Fruit fly (Drosophila melanogaster) whole organism, embryonic: ENCODE results near the gene Acp76A.
A peak's percentile ranks its signal among the peaks of the same experiment; 100 is the strongest.

Experiments
- Atf-2 ChIP-seq: fragments of 200-800 bp; sonication (Bioruptor generic); optimal IDR thresholded peaks from 2 replicates; lab custom pipeline; 2016; ENCODE audit warnings: missing biosample characterization, missing genetic modification characterization
- Awh ChIP-seq: fragments of 200-800 bp; sonication (Bioruptor generic); IDR thresholded peaks from 2 replicates; pipeline ENCODE4, ENCODE4 v1.3.6; 2022; ENCODE audit warnings: missing biosample characterization, missing genetic modification characterization
- Bgb ChIP-seq: fragments of 200-800 bp; sonication (Bioruptor generic); IDR thresholded peaks from 2 replicates; pipeline ENCODE4 v1.3.6; 2022; ENCODE audit warnings: missing biosample characterization, missing genetic modification characterization; ENCODE audit not compliant: partially characterized antibody
- CG1024 ChIP-seq: fragments of 200-800 bp; sonication (Bioruptor generic); IDR thresholded peaks from 2 replicates; pipeline ENCODE4 v1.3.6; 2022; ENCODE audit warnings: missing biosample characterization, missing genetic modification characterization
- CG10267 ChIP-seq: fragments of 200-800 bp; sonication (Bioruptor generic); optimal IDR thresholded peaks from 2 replicates; lab custom pipeline; 2018; ENCODE audit warnings: missing biosample characterization, mild to moderate bottlenecking, missing genetic modification characterization, moderate library complexity
- CG10959 ChIP-seq: fragments of 200-800 bp; sonication (Bioruptor generic); IDR thresholded peaks from 2 replicates; pipeline ENCODE4 v1.3.6; 2022; ENCODE audit warnings: missing biosample characterization, missing genetic modification characterization
- CG11398 ChIP-seq: fragments of 200-800 bp; sonication (Bioruptor generic); optimal IDR thresholded peaks from 2 replicates; lab custom pipeline; 2016; ENCODE audit warnings: missing biosample characterization, missing genetic modification characterization
- CG11504 ChIP-seq: fragments of 200-800 bp; sonication (Bioruptor generic); optimal IDR thresholded peaks from 3 replicates; lab custom pipeline; 2019; ENCODE audit warnings: missing biosample characterization, mild to moderate bottlenecking, missing genetic modification characterization, moderate library complexity
- CG11723 ChIP-seq: fragments of 200-800 bp; sonication (Bioruptor generic); optimal IDR thresholded peaks from 2 replicates; lab custom pipeline; 2017; ENCODE audit warnings: missing biosample characterization, mild to moderate bottlenecking, missing genetic modification characterization
- CG12071 ChIP-seq: fragments of 200-800 bp; sonication (Bioruptor generic); optimal IDR thresholded peaks from 3 replicates; lab custom pipeline; 2018; ENCODE audit warnings: missing biosample characterization, mild to moderate bottlenecking, missing genetic modification characterization
- CG12744 ChIP-seq: fragments of 200-800 bp; sonication (Bioruptor generic); optimal IDR thresholded peaks from 2 replicates; lab custom pipeline; 2016; ENCODE audit warnings: missing biosample characterization, missing genetic modification characterization
- CG15601 ChIP-seq: fragments of 200-800 bp; sonication (Bioruptor generic); optimal IDR thresholded peaks from 3 replicates; lab custom pipeline; 2019; ENCODE audit warnings: missing biosample characterization, mild to moderate bottlenecking, missing genetic modification characterization, moderate library complexity
- CG18599 ChIP-seq: fragments of 200-800 bp; sonication (Bioruptor generic); optimal IDR thresholded peaks from 3 replicates; lab custom pipeline; 2017; ENCODE audit warnings: missing biosample characterization, missing genetic modification characterization, mild to moderate bottlenecking, moderate library complexity, missing genetic modification reagents
- CG2199 ChIP-seq: fragments of 200-800 bp; sonication (Bioruptor generic); IDR thresholded peaks from 3 replicates; pipeline ENCODE4 v1.3.6; 2022; ENCODE audit warnings: missing biosample characterization, missing genetic modification characterization
- CG2875 ChIP-seq: fragments of 200-800 bp; sonication (Bioruptor generic); optimal IDR thresholded peaks from 2 replicates; lab custom pipeline; 2017; ENCODE audit warnings: missing biosample characterization, mild to moderate bottlenecking, missing genetic modification characterization, missing genetic modification reagents
- CG32772 ChIP-seq: fragments of 200-800 bp; sonication (Bioruptor generic); IDR thresholded peaks from 2 replicates; pipeline ENCODE4 v1.3.6; 2022; ENCODE audit warnings: missing biosample characterization, missing genetic modification characterization
- CG3407 ChIP-seq: fragments of 200-800 bp; sonication (Bioruptor generic); optimal IDR thresholded peaks from 2 replicates; lab custom pipeline; 2018; ENCODE audit warnings: missing biosample characterization, mild to moderate bottlenecking, missing genetic modification characterization
- CG3847 ChIP-seq: fragments of 200-800 bp; sonication (Bioruptor generic); IDR thresholded peaks from 2 replicates; pipeline ENCODE4 v1.3.6; 2022; ENCODE audit warnings: missing biosample characterization, missing genetic modification characterization
- CG6654 ChIP-seq: fragments of 200-800 bp; sonication (Bioruptor generic); optimal IDR thresholded peaks from 2 replicates; lab custom pipeline; 2017; ENCODE audit warnings: missing biosample characterization, mild to moderate bottlenecking, missing genetic modification characterization
- CG8359 ChIP-seq: fragments of 200-800 bp; sonication (Bioruptor generic); optimal IDR thresholded peaks from 2 replicates; lab custom pipeline; 2017; ENCODE audit warnings: missing biosample characterization, mild to moderate bottlenecking, missing genetic modification characterization, borderline replicate concordance
- CG8388 ChIP-seq: fragments of 200-800 bp; sonication (Bioruptor generic); optimal IDR thresholded peaks from 2 replicates; lab custom pipeline; 2019; ENCODE audit warnings: missing biosample characterization, mild to moderate bottlenecking, missing genetic modification characterization, moderate library complexity
- CrebB ChIP-seq: fragments of 200-800 bp; sonication (Bioruptor generic); optimal IDR thresholded peaks from 3 replicates; lab custom pipeline; 2018; ENCODE audit warnings: missing biosample characterization, mild to moderate bottlenecking, missing genetic modification characterization
- HLH3B ChIP-seq: fragments of 200-800 bp; sonication (Bioruptor generic); IDR thresholded peaks from 2 replicates; pipeline ENCODE4 v1.3.6; 2022; ENCODE audit warnings: missing biosample characterization, missing genetic modification characterization
- Hey ChIP-seq: fragments of 200-800 bp; sonication (Bioruptor generic); optimal IDR thresholded peaks from 3 replicates; lab custom pipeline; 2018; ENCODE audit warnings: missing biosample characterization, mild to moderate bottlenecking, missing genetic modification characterization
- Lpt ChIP-seq: fragments of >200 bp; optimal IDR thresholded peaks from 2 replicates; lab custom pipeline; 2018; ENCODE audit warnings: missing biosample characterization, missing genetic modification characterization
- Meics ChIP-seq: fragments of 200-800 bp; sonication (Bioruptor generic); optimal IDR thresholded peaks from 2 replicates; lab custom pipeline; 2017; ENCODE audit warnings: missing biosample characterization, mild to moderate bottlenecking, missing genetic modification characterization
- NfI ChIP-seq: fragments of 200-800 bp; sonication (Bioruptor generic); optimal IDR thresholded peaks from 3 replicates; lab custom pipeline; 2018; ENCODE audit warnings: missing biosample characterization, mild to moderate bottlenecking, missing genetic modification characterization, moderate library complexity
- Pdp1 ChIP-seq, 2 experiments: fragments of 200-800 bp; sonication (Bioruptor generic); optimal IDR thresholded peaks; 3 replicates each; lab custom pipeline; 2016; ENCODE audit warnings: missing biosample characterization in 2 of 2, missing genetic modification characterization in 2 of 2, mild to moderate bottlenecking in 1 of 2, moderate library complexity in 1 of 2
- Sox100B ChIP-seq: fragments of 200-800 bp; sonication (Bioruptor generic); optimal IDR thresholded peaks from 3 replicates; lab custom pipeline; 2018; ENCODE audit warnings: missing biosample characterization, mild to moderate bottlenecking, missing genetic modification characterization
- bigmax ChIP-seq: fragments of 200-800 bp; sonication (Bioruptor generic); optimal IDR thresholded peaks from 2 replicates; lab custom pipeline; 2018; ENCODE audit warnings: missing biosample characterization, mild to moderate bottlenecking, missing genetic modification characterization
- chif ChIP-seq, 2 experiments: fragments of 200-800 bp; sonication (Bioruptor generic); optimal IDR thresholded peaks; 3 replicates each; lab custom pipeline; 2016; ENCODE audit warnings: missing biosample characterization in 2 of 2, missing genetic modification characterization in 2 of 2
- chinmo ChIP-seq: fragments of 200-800 bp; sonication (Bioruptor generic); IDR thresholded peaks from 4 replicates; pipeline ENCODE4 v1.3.6; 2022; ENCODE audit warnings: missing biosample characterization, missing genetic modification characterization; ENCODE audit not compliant: partially characterized antibody
- ci ChIP-seq: fragments of 200-800 bp; sonication (Bioruptor generic); IDR thresholded peaks from 3 replicates; pipeline ENCODE4 v1.3.6; 2022; ENCODE audit warnings: missing biosample characterization, missing genetic modification characterization
- dpn ChIP-seq, 2 experiments: fragments of 200-800 bp; sonication (Bioruptor generic); optimal IDR thresholded peaks; 3 replicates each; lab custom pipeline; 2016; ENCODE audit warnings: missing biosample characterization in 2 of 2, missing genetic modification characterization in 2 of 2
- hth ChIP-seq: fragments of >200 bp; optimal IDR thresholded peaks from 2 replicates; lab custom pipeline; 2017; ENCODE audit warnings: inconsistent platforms
- oc ChIP-seq: fragments of 200-800 bp; sonication (Bioruptor generic); optimal IDR thresholded peaks from 2 replicates; lab custom pipeline; 2018; ENCODE audit warnings: missing biosample characterization, mild to moderate bottlenecking, missing genetic modification characterization, moderate library complexity
- odd ChIP-seq: fragments of 200-800 bp; sonication (Bioruptor generic); optimal IDR thresholded peaks from 2 replicates; lab custom pipeline; 2017; ENCODE audit warnings: missing biosample characterization, mild to moderate bottlenecking, missing genetic modification characterization
- pros ChIP-seq: fragments of 200-800 bp; sonication (Bioruptor generic); optimal IDR thresholded peaks from 3 replicates; lab custom pipeline; 2019; ENCODE audit warnings: missing biosample characterization, mild to moderate bottlenecking, missing genetic modification characterization, moderate library complexity
- wek ChIP-seq: fragments of 200-800 bp; sonication (Bioruptor generic); optimal IDR thresholded peaks from 3 replicates; lab custom pipeline; 2018; ENCODE audit warnings: missing biosample characterization, mild to moderate bottlenecking, missing genetic modification characterization, moderate library complexity

Acp76A gene

DNA sequence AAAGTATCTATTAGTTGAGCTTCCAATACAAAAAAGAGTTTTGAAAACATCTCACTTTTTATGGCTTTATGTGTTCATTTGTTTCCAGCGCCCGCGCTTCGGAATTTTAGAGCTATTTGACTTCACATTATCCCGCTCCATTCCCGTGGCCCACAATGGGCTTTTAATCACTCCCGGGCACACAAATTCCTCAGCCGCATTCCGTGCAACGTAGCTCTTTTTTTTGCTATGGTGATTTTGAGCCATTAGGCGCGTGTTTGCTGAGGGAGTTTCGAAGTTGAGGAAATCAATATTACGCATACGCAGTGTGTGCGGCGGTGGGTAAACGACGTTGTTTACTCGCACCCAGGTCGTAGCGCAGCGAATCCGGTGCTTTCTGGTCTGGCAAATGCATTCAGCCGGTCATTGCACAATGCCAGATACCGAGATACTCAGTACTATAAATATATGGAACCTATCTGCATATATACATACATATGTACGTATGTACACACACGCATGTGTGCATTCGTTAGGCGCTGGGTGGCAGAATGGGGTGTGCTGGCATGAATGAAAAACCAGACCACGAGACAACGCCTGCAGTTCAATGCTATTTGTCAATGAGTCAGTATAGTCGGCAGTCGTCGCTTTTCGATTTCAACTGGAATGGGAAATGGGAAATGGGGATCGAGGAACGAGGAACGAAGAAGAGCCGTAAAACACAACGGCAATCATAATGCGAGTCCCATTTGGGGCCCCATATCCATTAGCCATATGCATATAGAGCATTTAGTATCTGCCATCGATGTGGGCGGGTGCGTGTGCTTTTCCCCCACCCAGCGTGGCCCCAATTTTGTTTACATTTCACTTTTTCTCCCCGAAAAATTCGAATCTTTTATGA, 21.4 kb upstream of the Acp76A start (continued):
- TF ChIP-seq ci (GFP tag; lab: Robert Waterston, UW), result peak; percentile 69; the same call in 2 of the 3 replicates
- TF ChIP-seq NfI (GFP tag; lab: Kevin White, UChicago), result no peak
- TF ChIP-seq CG32772, result no peak
- peak; percentile 17 for TF ChIP-seq CG18599 (GFP tag; lab: Kevin White, UChicago)
- TF ChIP-seq Lpt, result no peak
- TF ChIP-seq CG1024, result 0 out of 2 replicates have a peak, but pooled peaks have one; percentile 23
- peak; percentile 37; the same call in 1 of the 3 replicates for TF ChIP-seq CG2199
- peak; percentile 45 for TF ChIP-seq wek (GFP tag; lab: Kevin White, UChicago)
- peak in 1 of 2 experiments; percentile 67 for TF ChIP-seq Pdp1 (GFP tag; optimal IDR thresholded peaks at IDR 0.05; lab: Kevin White, UChicago)
- peak; percentile 41 for TF ChIP-seq CG2875 (GFP tag; lab: Kevin White, UChicago)
- TF ChIP-seq CG11504 (tag; lab: Kevin White, UChicago), result peak; percentile 6
- TF ChIP-seq CG6654, result no peak
- peak in 1 of 2 experiments; percentile 0 for TF ChIP-seq chif (GFP tag; optimal IDR thresholded peaks at IDR 0.05; lab: Kevin White, UChicago)
- peak; percentile 18 for TF ChIP-seq CG15601 (tag; lab: Kevin White, UChicago)
- TF ChIP-seq Bgb (GFP tag; lab: Robert Waterston, UW), result 0 out of 2 replicates have a peak, but pooled peaks have one; percentile 8
- TF ChIP-seq Atf-2 (GFP tag; lab: Kevin White, UChicago), result no peak
- TF ChIP-seq CG11398, result peak; percentile 11
- TF ChIP-seq HLH3B (GFP tag; lab: Robert Waterston, UW), result peak; percentile 59; the same call in 1 of the 2 replicates
- TF ChIP-seq Meics (GFP tag; lab: Kevin White, UChicago), result no peak
- 0 out of 2 replicates have a peak, but pooled peaks have one; percentile 13 for TF ChIP-seq CG3847
- peak; percentile 1 for TF ChIP-seq CG8388 (GFP tag; lab: Kevin White, UChicago)
- peak in 1 of 2 experiments; percentile 3 for TF ChIP-seq dpn (GFP tag; optimal IDR thresholded peaks at IDR 0.05; lab: Kevin White, UChicago)
- TF ChIP-seq Sox100B, result peak; percentile 30
- TF ChIP-seq CG3407 (GFP tag; lab: Kevin White, UChicago), result peak; percentile 52
- TF ChIP-seq bigmax (GFP tag; lab: Kevin White, UChicago), result no peak
- TF ChIP-seq CG10267 (tag; lab: Kevin White, UChicago), result no peak
- TF ChIP-seq CrebB (tag; lab: Kevin White, UChicago), result no peak
- TF ChIP-seq CG10959 (GFP tag; lab: Robert Waterston, UW), result no peak
- peak; percentile 30 for TF ChIP-seq oc (tag; lab: Kevin White, UChicago)
- TF ChIP-seq chinmo, result 0 out of 4 replicates have a peak, but pooled peaks have one; percentile 28
- peak; percentile 37 for TF ChIP-seq odd (GFP tag; lab: Kevin White, UChicago)
- TF ChIP-seq CG8359 (GFP tag; lab: Kevin White, UChicago), result peak; percentile 34
- TF ChIP-seq Hey (tag; lab: Kevin White, UChicago), result peak; percentile 3
- TF ChIP-seq hth, result no peak
- TF ChIP-seq Awh (GFP tag; lab: Robert Waterston, UW), result peak; percentile 71; the same call in 1 of the 2 replicates
- TF ChIP-seq CG11723 (GFP tag; lab: Kevin White, UChicago), result peak; percentile 31
- no peak for TF ChIP-seq CG12744 (GFP tag; lab: Kevin White, UChicago)
- no peak for TF ChIP-seq pros (GFP tag; lab: Kevin White, UChicago)
- peak; percentile 24 for TF ChIP-seq CG12071 (GFP tag; lab: Kevin White, UChicago)
